Fruit fly (Drosophila melanogaster) whole organism, embryonic: ENCODE results near the gene slp1.
A peak's percentile ranks its signal among the peaks of the same experiment; 100 is the strongest.

ENCODE experiments used
- CG1024 ChIP-seq: fragments of 200-800 bp; sonication (Bioruptor generic); IDR thresholded peaks from 2 replicates; pipeline ENCODE4 v1.3.6; 2022; ENCODE audit warnings: missing biosample characterization, missing genetic modification characterization
- CG10267 ChIP-seq: fragments of 200-800 bp; sonication (Bioruptor generic); optimal IDR thresholded peaks from 2 replicates; lab custom pipeline; 2018; ENCODE audit warnings: missing biosample characterization, mild to moderate bottlenecking, missing genetic modification characterization, moderate library complexity
- CG10565 ChIP-seq: fragments of 200-800 bp; sonication (Bioruptor generic); optimal IDR thresholded peaks from 3 replicates; lab custom pipeline; 2016; ENCODE audit warnings: missing biosample characterization, mild to moderate bottlenecking, missing genetic modification characterization
- CG11504 ChIP-seq: fragments of 200-800 bp; sonication (Bioruptor generic); optimal IDR thresholded peaks from 3 replicates; lab custom pipeline; 2019; ENCODE audit warnings: missing biosample characterization, mild to moderate bottlenecking, missing genetic modification characterization, moderate library complexity
- CG11560 ChIP-seq: fragments of 200-800 bp; sonication (Bioruptor generic); IDR thresholded peaks from 3 replicates; pipeline ENCODE4 v1.3.6; 2022; ENCODE audit warnings: missing biosample characterization, missing genetic modification characterization
- CG12155 ChIP-seq: fragments of 200-800 bp; sonication (Bioruptor generic); optimal IDR thresholded peaks from 3 replicates; lab custom pipeline; 2016; ENCODE audit warnings: missing biosample characterization, missing genetic modification characterization
- CG12391 ChIP-seq: fragments of 200-800 bp; sonication (Bioruptor generic); optimal IDR thresholded peaks from 3 replicates; lab custom pipeline; 2018; ENCODE audit warnings: missing biosample characterization, mild to moderate bottlenecking, missing genetic modification characterization, moderate library complexity
- CG13123 ChIP-seq: fragments of 200-800 bp; sonication (Bioruptor generic); optimal IDR thresholded peaks from 2 replicates; lab custom pipeline; 2016; ENCODE audit warnings: missing biosample characterization, missing genetic modification characterization
- CG13287 ChIP-seq: fragments of 200-800 bp; sonication (Bioruptor generic); IDR thresholded peaks from 2 replicates; pipeline ENCODE4 v1.3.6; 2022; ENCODE audit warnings: missing biosample characterization, missing genetic modification characterization; ENCODE audit not compliant: partially characterized antibody
- CG14965 ChIP-seq: fragments of 200-800 bp; sonication (Bioruptor generic); optimal IDR thresholded peaks from 2 replicates; lab custom pipeline; 2016; ENCODE audit warnings: missing biosample characterization, missing genetic modification characterization, borderline replicate concordance
- CG15073 ChIP-seq: fragments of 200-800 bp; sonication (Bioruptor generic); optimal IDR thresholded peaks from 2 replicates; lab custom pipeline; 2016; ENCODE audit warnings: missing biosample characterization, missing genetic modification characterization
- CG17612 ChIP-seq: fragments of 200-800 bp; sonication (Bioruptor generic); IDR thresholded peaks from 2 replicates; pipeline ENCODE4 v1.3.6; 2022; ENCODE audit warnings: missing biosample characterization, missing genetic modification characterization
- CG17802 ChIP-seq: fragments of 200-800 bp; sonication (Bioruptor generic); optimal IDR thresholded peaks from 2 replicates; lab custom pipeline; 2018; ENCODE audit warnings: missing biosample characterization, mild to moderate bottlenecking, missing genetic modification characterization, moderate library complexity
- CG2712 ChIP-seq: fragments of 200-800 bp; optimal IDR thresholded peaks from 3 replicates; lab custom pipeline; 2019; ENCODE audit warnings: missing biosample characterization, mild to moderate bottlenecking, missing genetic modification characterization, moderate library complexity
- CG3407 ChIP-seq: fragments of 200-800 bp; sonication (Bioruptor generic); optimal IDR thresholded peaks from 2 replicates; lab custom pipeline; 2018; ENCODE audit warnings: missing biosample characterization, mild to moderate bottlenecking, missing genetic modification characterization
- CG3838 ChIP-seq: fragments of 200-800 bp; sonication (Bioruptor generic); optimal IDR thresholded peaks from 3 replicates; lab custom pipeline; 2016; ENCODE audit warnings: missing biosample characterization, missing genetic modification characterization
- CG42726 ChIP-seq: fragments of 200-800 bp; sonication (Bioruptor generic); IDR thresholded peaks from 2 replicates; pipeline ENCODE4 v1.3.6; 2022; ENCODE audit warnings: missing biosample characterization, missing genetic modification characterization; ENCODE audit not compliant: partially characterized antibody
- CG4360 ChIP-seq: fragments of 200-800 bp; sonication (Bioruptor generic); IDR thresholded peaks from 2 replicates; pipeline ENCODE4 v1.3.6; 2022; ENCODE audit warnings: missing biosample characterization, missing genetic modification characterization
- CG7357 ChIP-seq: fragments of 200-800 bp; sonication (Bioruptor generic); IDR thresholded peaks from 3 replicates; pipeline ENCODE4 v1.3.6; 2022; ENCODE audit warnings: missing biosample characterization, missing genetic modification characterization
- CG9437 ChIP-seq: fragments of 200-800 bp; sonication (Bioruptor generic); optimal IDR thresholded peaks from 2 replicates; lab custom pipeline; 2018; ENCODE audit warnings: missing biosample characterization, mild to moderate bottlenecking, missing genetic modification characterization
- CTCF ChIP-seq: fragments of 200-800 bp; sonication (Bioruptor generic); optimal IDR thresholded peaks from 2 replicates; lab custom pipeline; 2017; ENCODE audit warnings: missing biosample characterization, mild to moderate bottlenecking, missing genetic modification characterization, moderate library complexity
- Drgx ChIP-seq: fragments of 200-800 bp; sonication (Bioruptor generic); IDR thresholded peaks from 2 replicates; pipeline ENCODE4 v1.3.6; 2022; ENCODE audit warnings: missing biosample characterization, missing genetic modification characterization
- Elba2 ChIP-seq: fragments of 200-800 bp; sonication (Bioruptor generic); optimal IDR thresholded peaks from 3 replicates; lab custom pipeline; 2016; ENCODE audit warnings: missing biosample characterization, missing genetic modification characterization
- HLHmδ ChIP-seq: fragments of 200-800 bp; sonication (Bioruptor generic); optimal IDR thresholded peaks from 2 replicates; lab custom pipeline; 2018; ENCODE audit warnings: missing biosample characterization, mild to moderate bottlenecking, missing genetic modification characterization, moderate library complexity
- Hmx ChIP-seq: fragments of 200-800 bp; sonication (Bioruptor generic); optimal IDR thresholded peaks from 2 replicates; lab custom pipeline; 2016; ENCODE audit warnings: missing biosample characterization, missing genetic modification characterization
- Nf-YB ChIP-seq: fragments of 200-800 bp; sonication (Bioruptor generic); optimal IDR thresholded peaks from 3 replicates; lab custom pipeline; 2019; ENCODE audit warnings: missing biosample characterization, mild to moderate bottlenecking, missing genetic modification characterization, moderate library complexity
- Oaz ChIP-seq: fragments of 200-800 bp; sonication (Bioruptor generic); IDR thresholded peaks from 2 replicates; pipeline ENCODE4 v1.3.6; 2022; ENCODE audit warnings: missing biosample characterization, missing genetic modification characterization
- Oli ChIP-seq: fragments of 200-800 bp; sonication (Bioruptor generic); optimal IDR thresholded peaks from 2 replicates; lab custom pipeline; 2018; ENCODE audit warnings: missing biosample characterization, mild to moderate bottlenecking, missing genetic modification characterization, moderate library complexity
- Ravus ChIP-seq: fragments of 200-800 bp; sonication (Bioruptor generic); IDR thresholded peaks from 2 replicates; pipeline ENCODE4 v1.3.6; 2022; ENCODE audit warnings: missing biosample characterization, missing genetic modification characterization
- Side ChIP-seq: fragments of 200-800 bp; sonication (Bioruptor generic); optimal IDR thresholded peaks from 2 replicates; lab custom pipeline; 2016; ENCODE audit warnings: missing biosample characterization, missing genetic modification characterization
- Six4 ChIP-seq: fragments of 200-800 bp; sonication (Bioruptor generic); optimal IDR thresholded peaks from 2 replicates; lab custom pipeline; 2016; ENCODE audit warnings: missing biosample characterization, missing genetic modification characterization
- Sox102F ChIP-seq: fragments of 200-800 bp; sonication (Bioruptor generic); optimal IDR thresholded peaks from 2 replicates; lab custom pipeline; 2018; ENCODE audit warnings: missing biosample characterization, mild to moderate bottlenecking, missing genetic modification characterization, moderate library complexity
- Spps ChIP-seq: fragments of 200-800 bp; sonication (Bioruptor generic); optimal IDR thresholded peaks from 2 replicates; lab custom pipeline; 2018; ENCODE audit warnings: missing biosample characterization, mild to moderate bottlenecking, missing genetic modification characterization
- bcd ChIP-seq: fragments of 200-800 bp; sonication (Bioruptor generic); optimal IDR thresholded peaks from 2 replicates; lab custom pipeline; 2017; ENCODE audit warnings: missing biosample characterization, mild to moderate bottlenecking, missing genetic modification characterization
- btn ChIP-seq: fragments of 200-800 bp; sonication (Bioruptor generic); optimal IDR thresholded peaks from 2 replicates; lab custom pipeline; 2016; ENCODE audit warnings: missing biosample characterization, missing genetic modification characterization
- croc ChIP-seq: fragments of 200-800 bp; sonication (Bioruptor generic); conservative IDR thresholded peaks from 3 replicates; pipeline ENCODE4 v1.3.6; 2022; ENCODE audit warnings: missing biosample characterization, missing genetic modification characterization
- disco-r ChIP-seq: fragments of 200-800 bp; sonication (Bioruptor generic); optimal IDR thresholded peaks from 2 replicates; lab custom pipeline; 2016; ENCODE audit warnings: missing biosample characterization, missing genetic modification characterization
- fd3F ChIP-seq: fragments of 200-800 bp; sonication (Bioruptor generic); optimal IDR thresholded peaks from 2 replicates; lab custom pipeline; 2018; ENCODE audit warnings: missing biosample characterization, mild to moderate bottlenecking, missing genetic modification characterization, moderate library complexity
- fd64A ChIP-seq: fragments of 200-800 bp; sonication (Bioruptor generic); optimal IDR thresholded peaks from 3 replicates; lab custom pipeline; 2018; ENCODE audit warnings: missing biosample characterization, mild to moderate bottlenecking, missing genetic modification characterization
- fd96Cb ChIP-seq: fragments of 200-800 bp; sonication (Bioruptor generic); optimal IDR thresholded peaks from 2 replicates; lab custom pipeline; 2018; ENCODE audit warnings: missing biosample characterization, mild to moderate bottlenecking, missing genetic modification characterization, moderate library complexity
- hb ChIP-seq: fragments of 200-800 bp; sonication (Bioruptor generic); IDR thresholded peaks from 3 replicates; pipeline ENCODE4 v1.3.6; 2022; ENCODE audit warnings: missing biosample characterization, missing genetic modification characterization; ENCODE audit not compliant: partially characterized antibody
- klu ChIP-seq: fragments of 200-800 bp; sonication (Bioruptor generic); IDR thresholded peaks from 2 replicates; pipeline ENCODE4 v1.3.6; 2022; ENCODE audit warnings: missing biosample characterization, missing genetic modification characterization
- lov ChIP-seq, 2 experiments: fragments of 200-800 bp in 1 of 2; fragments of >200 bp in 1 of 2; sonication (Bioruptor generic) in 1 of 2; IDR thresholded peaks in 1 of 2; optimal IDR thresholded peaks in 1 of 2; 2 replicates in 1 of 2; 3 replicates in 1 of 2; pipeline versions ENCODE4 v1.3.6 to Lab custom; 2017 to 2022; ENCODE audit warnings: missing biosample characterization in 1 of 2, missing genetic modification characterization in 1 of 2
- mld ChIP-seq: fragments of 200-800 bp; sonication (Bioruptor generic); IDR thresholded peaks from 3 replicates; pipeline ENCODE4 v1.3.6; 2022; ENCODE audit warnings: missing biosample characterization, missing genetic modification characterization; ENCODE audit not compliant: partially characterized antibody
- odd ChIP-seq: fragments of 200-800 bp; sonication (Bioruptor generic); optimal IDR thresholded peaks from 2 replicates; lab custom pipeline; 2017; ENCODE audit warnings: missing biosample characterization, mild to moderate bottlenecking, missing genetic modification characterization
- pho ChIP-seq: fragments of 200-800 bp; sonication (Bioruptor generic); optimal IDR thresholded peaks from 2 replicates; lab custom pipeline; 2016; ENCODE audit warnings: missing biosample characterization, missing genetic modification characterization
- prd ChIP-seq, 3 experiments: fragments of >200 bp in 2 of 3; fragments of 200-800 bp in 1 of 3; sonication (Bioruptor generic) in 1 of 3; optimal IDR thresholded peaks in 2 of 3; IDR thresholded peaks in 1 of 3; 2 replicates in 2 of 3; 3 replicates in 1 of 3; pipeline versions ENCODE4 v1.3.6 to Lab custom; 2017 to 2022; ENCODE audit warnings: missing biosample characterization in 1 of 3, missing genetic modification characterization in 1 of 3
- toy ChIP-seq: fragments of 200-800 bp; sonication (Bioruptor generic); IDR thresholded peaks from 2 replicates; pipeline ENCODE4 v1.3.6; 2022; ENCODE audit warnings: missing biosample characterization, missing genetic modification characterization
- vfl ChIP-seq: fragments of 200-800 bp; sonication (Bioruptor generic); optimal IDR thresholded peaks from 2 replicates; lab custom pipeline; 2016; ENCODE audit warnings: missing biosample characterization, missing genetic modification characterization
- z ChIP-seq: fragments of 200-800 bp; sonication (Bioruptor generic); IDR thresholded peaks from 3 replicates; pipeline ENCODE4 v1.3.6; 2022; ENCODE audit warnings: missing biosample characterization, missing genetic modification characterization

Gene slp1

DNA sequence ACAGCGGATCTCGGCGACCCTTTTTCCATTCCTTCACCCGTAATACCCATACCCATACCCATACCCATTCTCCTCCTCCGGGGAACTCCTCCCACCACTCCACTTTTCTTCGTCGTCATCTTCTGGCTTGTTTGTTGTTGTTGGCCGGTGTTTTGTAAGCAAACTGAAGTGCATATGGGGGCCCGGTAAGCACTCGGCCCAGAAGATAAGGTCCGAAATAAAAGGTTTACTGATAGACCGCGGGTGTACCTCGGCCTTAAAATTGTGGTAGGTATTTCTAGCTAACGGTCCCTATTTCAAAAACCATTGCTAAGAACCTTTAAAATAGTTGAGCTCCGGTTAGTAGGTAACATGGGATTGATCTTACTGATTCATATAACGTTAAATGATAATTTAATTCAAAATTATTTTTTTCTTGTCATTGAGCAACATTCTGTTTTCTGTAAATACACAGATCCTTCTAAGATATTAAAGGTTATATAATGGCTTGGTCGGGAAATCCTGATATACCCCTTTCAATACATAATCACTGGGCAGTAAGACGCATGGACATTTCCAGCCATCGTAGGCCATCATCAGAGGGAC is 49.6 kb upstream of the slp1 start (continued):
- TF ChIP-seq prd (optimal IDR thresholded peaks at IDR 0.05; lab: Kevin White, UChicago) (no peak), prd (GFP tag; IDR thresholded peaks at IDR 0.05; lab: Robert Waterston, UW) (peak; percentile 80; the same call in 2 of the 3 replicates), vfl (GFP tag; lab: Kevin White, UChicago) (no peak), CTCF (GFP tag; lab: Kevin White, UChicago) (no peak), btn (no peak), hb (GFP tag; lab: Robert Waterston, UW) (no peak), Drgx (GFP tag; lab: Robert Waterston, UW) (peak; percentile 11; the same call in 1 of the 2 replicates), CG4360 (GFP tag; lab: Robert Waterston, UW) (peak; percentile 89), CG17612 (GFP tag; lab: Robert Waterston, UW) (no peak), Spps (peak; percentile 16), CG10565 (GFP tag; lab: Kevin White, UChicago) (no peak), CG15073 (GFP tag; lab: Kevin White, UChicago) (no peak), CG17802 (tag; lab: Kevin White, UChicago) (no peak), CG13123 (GFP tag; lab: Kevin White, UChicago) (peak; percentile 0), CG12155 (GFP tag; lab: Kevin White, UChicago) (no peak), fd3F (GFP tag; lab: Kevin White, UChicago) (no peak), lov (optimal IDR thresholded peaks at IDR 0.05; lab: Kevin White, UChicago) (no peak), lov (GFP tag; IDR thresholded peaks at IDR 0.05; lab: Robert Waterston, UW) (no peak), CG11560 (tag; lab: Robert Waterston, UW) (no peak), CG3838 (GFP tag; lab: Kevin White, UChicago) (no peak), CG1024 (no peak), CG9437 (GFP tag; lab: Kevin White, UChicago) (no peak), Oli (tag; lab: Kevin White, UChicago) (peak; percentile 41), odd (no peak), croc (GFP tag; lab: Robert Waterston, UW) (peak; percentile 40; the same call in 2 of the 3 replicates), Hmx (GFP tag; lab: Kevin White, UChicago) (no peak), toy (GFP tag; lab: Robert Waterston, UW) (no peak), CG2712 (tag; lab: Kevin White, UChicago) (peak; percentile 71), Six4 (no peak), Side (no peak), pho (no peak), CG42726 (GFP tag; lab: Robert Waterston, UW) (no peak), CG13287 (no peak), CG7357 (GFP tag; lab: Robert Waterston, UW) (no peak; the same call in 2 of the 3 replicates), Nf-YB (GFP tag; lab: Kevin White, UChicago) (peak; percentile 23), klu (0 out of 2 replicates have a peak, but pooled peaks have one; percentile 7), Sox102F (GFP tag; lab: Kevin White, UChicago) (peak; percentile 51), CG14965 (GFP tag; lab: Kevin White, UChicago) (no peak), mld (no peak), CG10267 (tag; lab: Kevin White, UChicago) (peak; percentile 52), disco-r (no peak), CG11504 (tag; lab: Kevin White, UChicago) (peak; percentile 58), fd64A (no peak), Elba2 (GFP tag; lab: Kevin White, UChicago) (no peak), CG12391 (tag; lab: Kevin White, UChicago) (peak; percentile 62), CG3407 (GFP tag; lab: Kevin White, UChicago) (peak; percentile 22), z (GFP tag; lab: Robert Waterston, UW) (no peak), Ravus (GFP tag; lab: Robert Waterston, UW) (no peak), fd96Cb (tag; lab: Kevin White, UChicago) (peak; percentile 58), bcd (peak; percentile 25), Oaz (no peak), HLHmδ (GFP tag; lab: Kevin White, UChicago) (peak; percentile 79)
